Worm (Caenorhabditis elegans) whole organism, L4 larva: Measurements from ENCODE around the gene F54H5.2.
A peak's percentile ranks its signal among the peaks of the same experiment; 100 is the strongest.

Source experiments
- R02D3.7 ChIP-seq: fragments of 150-350 bp; sonication (generic microtip); optimal IDR thresholded peaks from 3 replicates; lab custom pipeline; 2014; ENCODE audit warnings: missing biosample characterization, missing genetic modification characterization
- ZK337.2 ChIP-seq: fragments of 200-800 bp; sonication (Bioruptor generic); IDR thresholded peaks from 2 replicates; pipeline ENCODE4 v1.3.6; 2022; ENCODE audit warnings: missing genetic modification reagents, missing genetic modification characterization, missing compliant biosample characterization
- aha-1 ChIP-seq: fragments of 150-350 bp; peaks from one replicate; lab custom pipeline; 2014; ENCODE audit warnings: missing biosample characterization, missing genetic modification characterization
- arid-1 ChIP-seq: fragments of 200-800 bp; sonication (Bioruptor generic); conservative IDR thresholded peaks from 2 replicates; pipeline ENCODE4 v1.3.6; 2022; ENCODE audit warnings: missing genetic modification reagents, missing genetic modification characterization, missing compliant biosample characterization
- ceh-82 ChIP-seq: sonication (generic microtip); optimal IDR thresholded peaks from 2 replicates; lab custom pipeline; 2017; ENCODE audit warnings: missing biosample characterization, missing genetic modification characterization
- ces-1 ChIP-seq: fragments of 150-350 bp; sonication (generic microtip); optimal IDR thresholded peaks from 4 replicates; lab custom pipeline; 2014; ENCODE audit warnings: missing biosample characterization, missing genetic modification reagents, missing genetic modification characterization
- cey-2 ChIP-seq: sonication (generic microtip); optimal IDR thresholded peaks from 3 replicates; lab custom pipeline; 2017; ENCODE audit warnings: missing genetic modification characterization, mild to moderate bottlenecking, missing compliant biosample characterization, antibody characterized with exemption, borderline replicate concordance; ENCODE audit not compliant: insufficient read depth
- dmd-9 ChIP-seq: fragments of 200-800 bp; sonication (Bioruptor generic); IDR thresholded peaks from 2 replicates; pipeline ENCODE4 v1.3.6; 2022; ENCODE audit warnings: missing genetic modification reagents, missing genetic modification characterization, missing compliant biosample characterization
- dpl-1 ChIP-seq: fragments of 150-350 bp; optimal IDR thresholded peaks from 2 replicates; lab custom pipeline; 2014; ENCODE audit warnings: missing biosample characterization, missing genetic modification reagents, missing genetic modification characterization
- duxl-1 ChIP-seq: sonication (generic microtip); optimal IDR thresholded peaks from 2 replicates; lab custom pipeline; 2016; ENCODE audit warnings: mild to moderate bottlenecking, missing genetic modification characterization, moderate library complexity, missing compliant biosample characterization; ENCODE audit not compliant: poor library complexity
- fkh-10 ChIP-seq: fragments of 150-350 bp; optimal IDR thresholded peaks from 2 replicates; lab custom pipeline; 2014; ENCODE audit warnings: missing biosample characterization, missing genetic modification reagents, missing genetic modification characterization
- gei-8 ChIP-seq: fragments of 200-800 bp; sonication (Bioruptor generic); optimal IDR thresholded peaks from 2 replicates; lab custom pipeline; 2018; ENCODE audit warnings: mild to moderate bottlenecking, missing genetic modification characterization, missing compliant biosample characterization
- hlh-30 ChIP-seq: sonication (generic microtip); optimal IDR thresholded peaks from 2 replicates; lab custom pipeline; 2017; ENCODE audit warnings: antibody characterized with exemption, mild to moderate bottlenecking, missing genetic modification characterization, missing compliant biosample characterization; ENCODE audit not compliant: insufficient read depth
- hmg-1.1 ChIP-seq: fragments of 200-800 bp; sonication (Bioruptor generic); IDR thresholded peaks from 2 replicates; pipeline ENCODE4 v1.3.6; 2022; ENCODE audit warnings: missing genetic modification reagents, missing genetic modification characterization, missing compliant biosample characterization
- jun-1 ChIP-seq: fragments of 150-350 bp; optimal IDR thresholded peaks from 2 replicates; lab custom pipeline; 2014; ENCODE audit warnings: missing biosample characterization, missing genetic modification reagents, missing genetic modification characterization
- lim-7 ChIP-seq: fragments of 200-800 bp; sonication (Bioruptor generic); IDR thresholded peaks from 2 replicates; pipeline ENCODE4 v1.3.6; 2022; ENCODE audit warnings: missing genetic modification characterization, missing compliant biosample characterization
- lin-1 ChIP-seq: fragments of 200-800 bp; sonication (Bioruptor generic); IDR thresholded peaks from 2 replicates; pipeline ENCODE4 v1.3.6; 2022; ENCODE audit warnings: missing genetic modification reagents, missing genetic modification characterization, missing compliant biosample characterization
- mdt-29 ChIP-seq: fragments of 200-800 bp; sonication (Bioruptor generic); IDR thresholded peaks from 2 replicates; pipeline ENCODE4 v1.3.6; 2022; ENCODE audit warnings: missing genetic modification reagents, missing genetic modification characterization, missing compliant biosample characterization
- mxl-3 ChIP-seq: fragments of 200-800 bp; sonication (Bioruptor generic); optimal IDR thresholded peaks from 2 replicates; lab custom pipeline; 2018; ENCODE audit warnings: mild to moderate bottlenecking, missing genetic modification characterization, missing compliant biosample characterization
- nhr-102 ChIP-seq: sonication (generic microtip); optimal IDR thresholded peaks from 2 replicates; lab custom pipeline; 2016; ENCODE audit warnings: mild to moderate bottlenecking, missing genetic modification characterization, moderate library complexity, missing compliant biosample characterization
- nhr-11 ChIP-seq: fragments of 150-350 bp; optimal IDR thresholded peaks from 2 replicates; lab custom pipeline; 2014; ENCODE audit warnings: missing biosample characterization, missing genetic modification characterization
- nhr-41 ChIP-seq: fragments of 200-800 bp; sonication (Bioruptor generic); IDR thresholded peaks from 2 replicates; pipeline ENCODE4 v1.3.6; 2022; ENCODE audit warnings: missing genetic modification reagents, missing genetic modification characterization, missing compliant biosample characterization
- nhr-6 ChIP-seq: fragments of 150-350 bp; optimal IDR thresholded peaks from 2 replicates; lab custom pipeline; 2014; ENCODE audit warnings: missing biosample characterization, missing genetic modification characterization
- pqm-1 ChIP-seq: sonication (generic microtip); optimal IDR thresholded peaks from 2 replicates; lab custom pipeline; 2017; ENCODE audit warnings: missing biosample characterization, missing genetic modification characterization
- spr-3 ChIP-seq: fragments of 200-800 bp; sonication (Bioruptor generic); optimal IDR thresholded peaks from 2 replicates; lab custom pipeline; 2018; ENCODE audit warnings: mild to moderate bottlenecking, missing genetic modification characterization, missing compliant biosample characterization
- unc-39 ChIP-seq: sonication (generic microtip); optimal IDR thresholded peaks from 2 replicates; lab custom pipeline; 2017; ENCODE audit warnings: missing biosample characterization, missing genetic modification characterization
- unc-62 ChIP-seq, 3 experiments: fragments of 150-350 bp in 1 of 3; sonication (generic microtip); optimal IDR thresholded peaks in 2 of 3; peaks in 1 of 3; 1 replicate in 1 of 3; 2 replicates in 2 of 3; lab custom pipeline; 2014 to 2017; ENCODE audit warnings: missing biosample characterization in 3 of 3, missing genetic modification characterization in 3 of 3, missing genetic modification reagents in 3 of 3, missing genotype in 1 of 3
- zag-1 ChIP-seq: fragments of 150-350 bp; optimal IDR thresholded peaks from 2 replicates; lab custom pipeline; 2014; ENCODE audit warnings: missing biosample characterization, missing genetic modification characterization
- zip-11 ChIP-seq: fragments of 200-800 bp; sonication (Bioruptor generic); IDR thresholded peaks from 2 replicates; pipeline ENCODE4 v1.3.6; 2022; ENCODE audit warnings: missing genetic modification characterization, missing compliant biosample characterization
- ztf-7 ChIP-seq: fragments of 150-350 bp; optimal IDR thresholded peaks from 2 replicates; lab custom pipeline; 2014; ENCODE audit warnings: missing biosample characterization, missing genetic modification characterization

Gene F54H5.2

ce11 chrII:6636136-6636535, 8.9 kb downstream of the F54H5.2 start, which contains the start of gene T19D12.5:
Gene T19D12.5, minus strand, starts transcription at chrII:6636236.
- TF ChIP-seq unc-62 (GFP tag; optimal IDR thresholded peaks at IDR 0.05 in 1 of 2; lab: Kevin White, UChicago) = peak in 1 of 2 experiments; percentile 25
- TF ChIP-seq unc-62 (tag; optimal IDR thresholded peaks at IDR 0.05; lab: Kevin White, UChicago) = no peak
- no peak for TF ChIP-seq zip-11 (GFP tag; lab: Robert Waterston, UW)
- TF ChIP-seq aha-1 = peak; percentile 78
- TF ChIP-seq, all 104 proteins: peak for 2

- TF ChIP-seq unc-62 (GFP tag; optimal IDR thresholded peaks at IDR 0.05 in 1 of 2; lab: Kevin White, UChicago) (peak in 1 of 2 experiments; percentile 95), unc-62 (tag; optimal IDR thresholded peaks at IDR 0.05; lab: Kevin White, UChicago) (no peak), dpl-1 (no peak), R02D3.7 (tag; lab: Kevin White, UChicago) (no peak)
Observed at ce11 chrII:6637854-6638253, 10.6 kb downstream of the F54H5.2 start.

ce11 chrII:6642180-6642579, 14.9 kb downstream of the F54H5.2 start:
- TF ChIP-seq pqm-1 (no peak), lin-1 (GFP tag; lab: Robert Waterston, UW) (no peak), nhr-6 (tag; lab: Kevin White, UChicago) (no peak), zag-1 (no peak), ZK337.2 (no peak), ztf-7 (tag; lab: Kevin White, UChicago) (no peak), nhr-102 (no peak)
- TF ChIP-seq, all 104 proteins: peak for 0

ce11 chrII:6642651-6643167, 15.4 kb downstream of the F54H5.2 start, which contains the start of gene T19D12.6:
Gene T19D12.6, minus strand, starts transcription at chrII:6643117.
- TF ChIP-seq nhr-41 = no peak
- peak; percentile 29 for TF ChIP-seq aha-1
- TF ChIP-seq unc-62 (GFP tag; optimal IDR thresholded peaks at IDR 0.05 in 1 of 2; lab: Kevin White, UChicago) = peak in 1 of 2 experiments; percentile 73
- no peak for TF ChIP-seq unc-62 (tag; optimal IDR thresholded peaks at IDR 0.05; lab: Kevin White, UChicago)

ce11 chrII:6646903-6647302, 19.6 kb downstream of the F54H5.2 start:
- TF ChIP-seq hlh-30 (tag; lab: Kevin White, UChicago) = no peak
- TF ChIP-seq fkh-10 = no peak
- no peak for TF ChIP-seq ceh-82 (tag; lab: Kevin White, UChicago)
- TF ChIP-seq spr-3 (GFP tag; lab: Kevin White, UChicago) = no peak
- no peak for TF ChIP-seq arid-1 (GFP tag; lab: Robert Waterston, UW)
- no peak for TF ChIP-seq dmd-9
- peak in 1 of 2 experiments; percentile 48 for TF ChIP-seq unc-62 (GFP tag; optimal IDR thresholded peaks at IDR 0.05 in 1 of 2; lab: Kevin White, UChicago)
- no peak for TF ChIP-seq unc-62 (tag; optimal IDR thresholded peaks at IDR 0.05; lab: Kevin White, UChicago)
- TF ChIP-seq, all 104 proteins: peak for 1

- no peak for TF ChIP-seq unc-39 (tag; lab: Kevin White, UChicago)
- TF ChIP-seq nhr-11 (tag; lab: Kevin White, UChicago) = no peak
- no peak for TF ChIP-seq hmg-1.1
- no peak for TF ChIP-seq jun-1 (tag; lab: Kevin White, UChicago)
- TF ChIP-seq, all 104 proteins: peak for 0
Observed at ce11 chrII:6649026-6649425, 21.7 kb downstream of the F54H5.2 start, which contains the start of gene oig-8. Gene oig-8, minus strand, starts transcription at chrII:6649126.

- TF ChIP-seq mxl-3 (no peak), arid-1 (GFP tag; lab: Robert Waterston, UW) (no peak), ces-1 (no peak), gei-8 (GFP tag; lab: Kevin White, UChicago) (no peak)
Observed at ce11 chrII:6651719-6652118, 24.4 kb downstream of the F54H5.2 start, which contains the start of gene sra-26. Gene sra-26, minus strand, starts transcription at chrII:6651819.

- no peak for TF ChIP-seq lim-7 (GFP tag; lab: Robert Waterston, UW)
- no peak for TF ChIP-seq mdt-29 (GFP tag; lab: Robert Waterston, UW)
- no peak for TF ChIP-seq cey-2 (tag; lab: Kevin White, UChicago)
- no peak for TF ChIP-seq duxl-1 (tag; lab: Kevin White, UChicago)
Observed at ce11 chrII:6654284-6654683, 27.0 kb downstream of the F54H5.2 start, which contains the start of gene T19D12.9. Gene T19D12.9, minus strand, starts transcription at chrII:6654384.
